Fruit fly (Drosophila melanogaster) whole organism, embryonic: ENCODE results near the gene Tim17b1.

Experiments used
- C15 ChIP-seq: fragments of 200-800 bp; sonication (Bioruptor generic); IDR thresholded peaks from 3 replicates; pipeline ENCODE4 v1.3.6; 2022; ENCODE audit warnings: missing biosample characterization, missing genetic modification characterization
- CG10543 ChIP-seq: fragments of 200-800 bp; sonication (Bioruptor generic); optimal IDR thresholded peaks from 3 replicates; lab custom pipeline; 2017; ENCODE audit warnings: missing biosample characterization, mild to moderate bottlenecking, missing genetic modification characterization, moderate library complexity
- CG10959 ChIP-seq: fragments of 200-800 bp; sonication (Bioruptor generic); IDR thresholded peaks from 2 replicates; pipeline ENCODE4 v1.3.6; 2022; ENCODE audit warnings: missing biosample characterization, missing genetic modification characterization
- CG11560 ChIP-seq: fragments of 200-800 bp; sonication (Bioruptor generic); IDR thresholded peaks from 3 replicates; pipeline ENCODE4 v1.3.6; 2022; ENCODE audit warnings: missing biosample characterization, missing genetic modification characterization
- CG13296 ChIP-seq: fragments of 200-800 bp; sonication (Bioruptor generic); optimal IDR thresholded peaks from 3 replicates; lab custom pipeline; 2018; ENCODE audit warnings: missing biosample characterization, mild to moderate bottlenecking, missing genetic modification characterization
- CG13624 ChIP-seq: fragments of 200-800 bp; sonication (Bioruptor generic); optimal IDR thresholded peaks from 2 replicates; lab custom pipeline; 2016; ENCODE audit warnings: missing biosample characterization, missing genetic modification characterization
- CG14965 ChIP-seq: fragments of 200-800 bp; sonication (Bioruptor generic); optimal IDR thresholded peaks from 2 replicates; lab custom pipeline; 2016; ENCODE audit warnings: missing biosample characterization, missing genetic modification characterization, borderline replicate concordance
- CG18011 ChIP-seq: fragments of 200-800 bp; sonication (Bioruptor generic); optimal IDR thresholded peaks from 2 replicates; lab custom pipeline; 2017; ENCODE audit warnings: missing biosample characterization, missing genetic modification characterization, mild to moderate bottlenecking, moderate library complexity, missing genotype
- CG18599 ChIP-seq: fragments of 200-800 bp; sonication (Bioruptor generic); optimal IDR thresholded peaks from 3 replicates; lab custom pipeline; 2017; ENCODE audit warnings: missing biosample characterization, missing genetic modification characterization, mild to moderate bottlenecking, moderate library complexity, missing genetic modification reagents
- CG2678 ChIP-seq: fragments of 200-800 bp; sonication (Bioruptor generic); optimal IDR thresholded peaks from 3 replicates; lab custom pipeline; 2019; ENCODE audit warnings: missing biosample characterization, mild to moderate bottlenecking, missing genetic modification characterization, moderate library complexity
- CG2875 ChIP-seq: fragments of 200-800 bp; sonication (Bioruptor generic); optimal IDR thresholded peaks from 2 replicates; lab custom pipeline; 2017; ENCODE audit warnings: missing biosample characterization, mild to moderate bottlenecking, missing genetic modification characterization, missing genetic modification reagents
- CG2889 ChIP-seq: fragments of 200-800 bp; sonication (Bioruptor generic); IDR thresholded peaks from 3 replicates; pipeline ENCODE4 v1.3.6; 2022; ENCODE audit warnings: missing biosample characterization, missing genetic modification characterization
- CG31441 ChIP-seq: fragments of 200-800 bp; sonication (Bioruptor generic); IDR thresholded peaks from 2 replicates; pipeline ENCODE4 v1.3.6; 2022; ENCODE audit warnings: missing biosample characterization, missing genetic modification characterization
- CG34422 ChIP-seq: fragments of 200-800 bp; sonication (Bioruptor generic); IDR thresholded peaks from 3 replicates; pipeline ENCODE4 v1.3.6; 2022; ENCODE audit warnings: missing biosample characterization, missing genetic modification characterization
- CG42726 ChIP-seq: fragments of 200-800 bp; sonication (Bioruptor generic); IDR thresholded peaks from 2 replicates; pipeline ENCODE4 v1.3.6; 2022; ENCODE audit warnings: missing biosample characterization, missing genetic modification characterization; ENCODE audit not compliant: partially characterized antibody
- CG8089 ChIP-seq: fragments of 200-800 bp; sonication (Bioruptor generic); optimal IDR thresholded peaks from 3 replicates; lab custom pipeline; 2016; ENCODE audit warnings: missing biosample characterization, missing genetic modification characterization
- E2f1 ChIP-seq: fragments of 200-800 bp; sonication (Bioruptor generic); IDR thresholded peaks from 2 replicates; pipeline ENCODE4 v1.3.6; 2022; ENCODE audit warnings: missing biosample characterization, missing genetic modification characterization
- Ets65A ChIP-seq: fragments of 200-800 bp; sonication (Bioruptor generic); peaks from one replicate; lab custom pipeline; 2016; ENCODE audit warnings: missing biosample characterization, missing genetic modification characterization
- Mad ChIP-seq: fragments of 200-800 bp; sonication (Bioruptor generic); optimal IDR thresholded peaks from 2 replicates; lab custom pipeline; 2016; ENCODE audit warnings: missing biosample characterization, missing genetic modification characterization
- NC2β ChIP-seq: fragments of 200-800 bp; sonication (Bioruptor generic); optimal IDR thresholded peaks from 2 replicates; lab custom pipeline; 2016; ENCODE audit warnings: missing biosample characterization, missing genetic modification characterization
- Oaz ChIP-seq: fragments of 200-800 bp; sonication (Bioruptor generic); IDR thresholded peaks from 2 replicates; pipeline ENCODE4 v1.3.6; 2022; ENCODE audit warnings: missing biosample characterization, missing genetic modification characterization
- Rx ChIP-seq: fragments of 200-800 bp; sonication (Bioruptor generic); IDR thresholded peaks from 2 replicates; pipeline ENCODE4 v1.3.6; 2022; ENCODE audit warnings: missing biosample characterization, missing genetic modification characterization
- Sin3A ChIP-seq: fragments of >200 bp; optimal IDR thresholded peaks from 2 replicates; lab custom pipeline; 2018
- az2 ChIP-seq: fragments of 200-800 bp; sonication (Bioruptor generic); optimal IDR thresholded peaks from 3 replicates; lab custom pipeline; 2016; ENCODE audit warnings: missing biosample characterization, missing genetic modification characterization
- bowl ChIP-seq: fragments of 200-800 bp; sonication (Bioruptor generic); IDR thresholded peaks from 2 replicates; pipeline ENCODE4 v1.3.6; 2022; ENCODE audit warnings: missing biosample characterization, missing genetic modification characterization
- chif ChIP-seq, 2 experiments: fragments of 200-800 bp; sonication (Bioruptor generic); optimal IDR thresholded peaks; 3 replicates each; lab custom pipeline; 2016; ENCODE audit warnings: missing biosample characterization in 2 of 2, missing genetic modification characterization in 2 of 2
- danr ChIP-seq: fragments of 200-800 bp; sonication (Bioruptor generic); IDR thresholded peaks from 2 replicates; pipeline ENCODE4 v1.3.6; 2022; ENCODE audit warnings: missing biosample characterization, missing genetic modification characterization
- dimm ChIP-seq: fragments of 200-800 bp; sonication (Bioruptor generic); IDR thresholded peaks from 2 replicates; pipeline ENCODE4 v1.3.6; 2022; ENCODE audit warnings: missing biosample characterization, missing genetic modification characterization
- fd102C ChIP-seq: fragments of 200-800 bp; sonication (Bioruptor generic); optimal IDR thresholded peaks from 2 replicates; lab custom pipeline; 2018; ENCODE audit warnings: missing biosample characterization, mild to moderate bottlenecking, missing genetic modification characterization, moderate library complexity
- fd3F ChIP-seq: fragments of 200-800 bp; sonication (Bioruptor generic); optimal IDR thresholded peaks from 2 replicates; lab custom pipeline; 2018; ENCODE audit warnings: missing biosample characterization, mild to moderate bottlenecking, missing genetic modification characterization, moderate library complexity
- ftz-f1 ChIP-seq: fragments of 200-800 bp; sonication (Bioruptor generic); optimal IDR thresholded peaks from 2 replicates; lab custom pipeline; 2016; ENCODE audit warnings: missing biosample characterization, missing genetic modification characterization
- jumu ChIP-seq: fragments of 200-800 bp; sonication (Bioruptor generic); optimal IDR thresholded peaks from 3 replicates; lab custom pipeline; 2016; ENCODE audit warnings: missing biosample characterization, missing genetic modification characterization
- maf-S ChIP-seq: fragments of 200-800 bp; sonication (Bioruptor generic); optimal IDR thresholded peaks from 2 replicates; lab custom pipeline; 2016; ENCODE audit warnings: missing biosample characterization, missing genetic modification characterization
- mld ChIP-seq: fragments of 200-800 bp; sonication (Bioruptor generic); IDR thresholded peaks from 3 replicates; pipeline ENCODE4 v1.3.6; 2022; ENCODE audit warnings: missing biosample characterization, missing genetic modification characterization; ENCODE audit not compliant: partially characterized antibody
- nmo ChIP-seq: fragments of 200-800 bp; sonication (Bioruptor generic); optimal IDR thresholded peaks from 2 replicates; lab custom pipeline; 2018; ENCODE audit warnings: missing biosample characterization, mild to moderate bottlenecking, missing genetic modification characterization, moderate library complexity
- p53 ChIP-seq: fragments of 200-800 bp; sonication (Bioruptor generic); optimal IDR thresholded peaks from 2 replicates; lab custom pipeline; 2016; ENCODE audit warnings: missing biosample characterization, missing genetic modification characterization
- pho ChIP-seq: fragments of 200-800 bp; sonication (Bioruptor generic); optimal IDR thresholded peaks from 2 replicates; lab custom pipeline; 2016; ENCODE audit warnings: missing biosample characterization, missing genetic modification characterization
- pum ChIP-seq: fragments of 200-800 bp; sonication (Bioruptor generic); optimal IDR thresholded peaks from 2 replicates; lab custom pipeline; 2016; ENCODE audit warnings: missing biosample characterization, missing genetic modification characterization
- pzg ChIP-seq: fragments of 200-800 bp; sonication (Bioruptor generic); optimal IDR thresholded peaks from 3 replicates; lab custom pipeline; 2018; ENCODE audit warnings: missing biosample characterization, mild to moderate bottlenecking, missing genetic modification characterization, moderate library complexity
- salm ChIP-seq: fragments of 200-800 bp; sonication (Bioruptor generic); optimal IDR thresholded peaks from 2 replicates; lab custom pipeline; 2018; ENCODE audit warnings: missing biosample characterization, mild to moderate bottlenecking, missing genetic modification characterization
- sens-2 ChIP-seq: fragments of 200-800 bp; sonication (Bioruptor generic); IDR thresholded peaks from 2 replicates; pipeline ENCODE4 v1.3.6; 2022; ENCODE audit warnings: missing biosample characterization, missing genetic modification characterization
- sim ChIP-seq: fragments of 200-800 bp; sonication (Bioruptor generic); IDR thresholded peaks from 2 replicates; pipeline ENCODE4 v1.3.6; 2022; ENCODE audit warnings: missing biosample characterization, missing genetic modification characterization
- stwl ChIP-seq: fragments of 200-800 bp; sonication (Bioruptor generic); optimal IDR thresholded peaks from 3 replicates; lab custom pipeline; 2018; ENCODE audit warnings: missing biosample characterization, mild to moderate bottlenecking, missing genetic modification characterization, moderate library complexity
- sug ChIP-seq: fragments of 200-800 bp; optimal IDR thresholded peaks from 2 replicates; lab custom pipeline; 2019; ENCODE audit warnings: missing biosample characterization, mild to moderate bottlenecking, missing genetic modification characterization, moderate library complexity
- trem ChIP-seq: fragments of 200-800 bp; optimal IDR thresholded peaks from 3 replicates; lab custom pipeline; 2019; ENCODE audit warnings: missing biosample characterization, mild to moderate bottlenecking, missing genetic modification characterization, moderate library complexity
- trh ChIP-seq: fragments of 200-800 bp; sonication (Bioruptor generic); optimal IDR thresholded peaks from 2 replicates; lab custom pipeline; 2016; ENCODE audit warnings: missing biosample characterization, missing genetic modification characterization
- tup ChIP-seq: fragments of 200-800 bp; sonication (Bioruptor generic); optimal IDR thresholded peaks from 2 replicates; lab custom pipeline; 2016; ENCODE audit warnings: missing biosample characterization, mild to moderate bottlenecking, missing genetic modification characterization, moderate library complexity
- wdn ChIP-seq: fragments of 200-800 bp; sonication (Bioruptor generic); IDR thresholded peaks from 2 replicates; pipeline ENCODE4 v1.3.6; 2022; ENCODE audit warnings: missing biosample characterization, missing genetic modification characterization
- wek ChIP-seq: fragments of 200-800 bp; sonication (Bioruptor generic); optimal IDR thresholded peaks from 3 replicates; lab custom pipeline; 2018; ENCODE audit warnings: missing biosample characterization, mild to moderate bottlenecking, missing genetic modification characterization, moderate library complexity

Tim17b1 gene

DNA sequence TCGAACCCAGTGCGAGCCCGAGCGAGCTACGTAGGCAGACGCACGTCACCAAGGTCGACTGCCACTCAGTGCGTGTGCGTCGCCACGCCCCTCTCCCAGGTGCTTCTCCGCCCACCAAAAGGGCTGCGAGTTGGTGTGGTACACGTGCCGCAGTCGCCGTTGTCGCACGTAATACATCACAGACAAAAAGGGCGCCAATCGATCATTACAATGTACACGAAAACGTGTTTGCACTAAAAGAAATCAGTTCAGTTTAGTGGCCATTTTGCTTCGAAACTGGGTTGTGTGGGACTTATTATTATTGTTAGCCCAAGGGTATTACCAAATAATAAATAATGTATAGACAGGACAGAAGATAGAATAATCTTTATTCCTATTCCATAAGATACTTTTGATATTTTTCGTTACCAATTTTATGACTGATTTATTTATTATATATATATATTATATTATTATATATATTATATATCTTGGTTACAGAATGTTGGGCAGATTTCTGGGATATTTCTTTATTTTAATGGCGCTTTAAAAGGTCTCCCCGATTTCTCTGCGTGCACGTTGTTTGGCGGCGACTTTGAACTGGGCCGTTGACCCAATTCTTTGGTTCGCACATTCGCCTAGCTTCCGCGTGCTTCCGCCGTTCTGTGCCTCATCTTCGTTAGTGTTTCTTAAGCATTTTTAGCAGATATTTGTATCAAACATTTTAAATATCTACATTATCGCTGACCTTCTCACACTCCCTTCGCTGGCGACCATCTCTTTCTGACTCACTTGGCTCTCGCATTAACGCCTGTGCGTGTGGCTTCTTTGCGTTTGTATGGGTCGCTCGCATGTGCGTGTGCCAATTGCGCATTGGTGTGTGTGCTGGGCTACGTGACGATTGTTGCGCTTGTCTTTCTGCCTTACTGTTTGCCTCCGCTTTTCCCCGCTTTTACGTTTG is 36.4 kb upstream of the Tim17b1 start (continued):
- TF ChIP-seq sug (peak; percentile 50), CG10959 (0 out of 2 replicates have a peak, but pooled peaks have one; percentile 32), sim (GFP tag; lab: Robert Waterston, UW) (no peak), CG18599 (GFP tag; lab: Kevin White, UChicago) (peak; percentile 87), pum (GFP tag; lab: Kevin White, UChicago) (peak; percentile 28), CG2678 (tag; lab: Kevin White, UChicago) (peak; percentile 94), mld (GFP tag; lab: Robert Waterston, UW) (0 out of 3 replicates have a peak, but pooled peaks have one; percentile 37), CG2889 (GFP tag; lab: Robert Waterston, UW) (0 out of 3 replicates have a peak, but pooled peaks have one; percentile 39), CG31441 (GFP tag; lab: Robert Waterston, UW) (peak; percentile 96), pho (GFP tag; lab: Kevin White, UChicago) (no peak), danr (GFP tag; lab: Robert Waterston, UW) (0 out of 2 replicates have a peak, but pooled peaks have one; percentile 62), CG13624 (GFP tag; lab: Kevin White, UChicago) (peak; percentile 9), tup (peak; percentile 34), CG14965 (GFP tag; lab: Kevin White, UChicago) (no peak), CG11560 (tag; lab: Robert Waterston, UW) (peak; percentile 73; the same call in 2 of the 3 replicates), maf-S (GFP tag; lab: Kevin White, UChicago) (no peak), fd102C (GFP tag; lab: Kevin White, UChicago) (no peak), Oaz (GFP tag; lab: Robert Waterston, UW) (0 out of 2 replicates have a peak, but pooled peaks have one; percentile 43), wdn (GFP tag; lab: Robert Waterston, UW) (peak; percentile 24; the same call in 1 of the 2 replicates), bowl (GFP tag; lab: Robert Waterston, UW) (no peak), CG34422 (GFP tag; lab: Robert Waterston, UW) (peak; percentile 70; the same call in 2 of the 3 replicates), pzg (GFP tag; lab: Kevin White, UChicago) (peak; percentile 0), C15 (GFP tag; lab: Robert Waterston, UW) (no peak), Mad (GFP tag; lab: Kevin White, UChicago) (no peak), Ets65A (GFP tag; lab: Kevin White, UChicago) (peak; percentile 64), fd3F (peak; percentile 83), jumu (GFP tag; lab: Kevin White, UChicago) (no peak), CG2875 (GFP tag; lab: Kevin White, UChicago) (peak; percentile 73), CG13296 (GFP tag; lab: Kevin White, UChicago) (peak; percentile 93), CG10543 (GFP tag; lab: Kevin White, UChicago) (peak; percentile 89), CG42726 (no peak), Rx (GFP tag; lab: Robert Waterston, UW) (peak; percentile 42; the same call in 1 of the 2 replicates), CG8089 (GFP tag; lab: Kevin White, UChicago) (no peak), nmo (GFP tag; lab: Kevin White, UChicago) (peak; percentile 93), NC2β (GFP tag; lab: Kevin White, UChicago) (no peak), dimm (GFP tag; lab: Robert Waterston, UW) (peak; percentile 44), wek (GFP tag; lab: Kevin White, UChicago) (no peak), sens-2 (no peak), az2 (peak; percentile 71), stwl (tag; lab: Kevin White, UChicago) (no peak), trem (tag; lab: Kevin White, UChicago) (peak; percentile 76), chif (GFP tag; optimal IDR thresholded peaks at IDR 0.05; lab: Kevin White, UChicago) (peak; percentile 19 to 34), salm (tag; lab: Kevin White, UChicago) (peak; percentile 78), p53 (GFP tag; lab: Kevin White, UChicago) (no peak), ftz-f1 (GFP tag; lab: Kevin White, UChicago) (peak; percentile 83), E2f1 (GFP tag; lab: Robert Waterston, UW) (peak; percentile 72), CG18011 (GFP tag; lab: Kevin White, UChicago) (peak; percentile 58), trh (GFP tag; lab: Kevin White, UChicago) (peak; percentile 20), Sin3A (lab: Kevin White, UChicago) (no peak)
